Worm (Caenorhabditis elegans) whole organism, early embryonic: Measurements from ENCODE around the gene him-4.

Experiments
- F13C5.2 ChIP-seq: sonication (generic microtip); optimal IDR thresholded peaks from 2 replicates; lab custom pipeline; 2017; ENCODE audit warnings: mild to moderate bottlenecking, missing genetic modification characterization, inconsistent platforms, missing compliant biosample characterization
- aly-1 ChIP-seq: sonication (generic microtip); optimal IDR thresholded peaks from 2 replicates; lab custom pipeline; 2016; ENCODE audit warnings: missing genetic modification characterization, missing compliant biosample characterization
- ama-1 ChIP-seq: fragments of 150-350 bp; optimal IDR thresholded peaks from 2 replicates; lab custom pipeline; 2014
- ets-7 ChIP-seq: sonication (generic microtip); optimal IDR thresholded peaks from 2 replicates; lab custom pipeline; 2016; ENCODE audit warnings: missing genotype, missing genetic modification characterization, missing compliant biosample characterization
- flt-1 ChIP-seq: fragments of 200-800 bp; sonication (Bioruptor generic); IDR thresholded peaks from 2 replicates; pipeline ENCODE4 v1.3.6; 2022; ENCODE audit warnings: missing genetic modification characterization, missing compliant biosample characterization
- hmg-4 ChIP-seq: fragments of 200-800 bp; sonication (Bioruptor generic); optimal IDR thresholded peaks from 2 replicates; lab custom pipeline; 2018; ENCODE audit warnings: mild to moderate bottlenecking, missing genetic modification characterization, missing compliant biosample characterization
- hnd-1 ChIP-seq: sonication (generic microtip); optimal IDR thresholded peaks from 2 replicates; lab custom pipeline; 2016; ENCODE audit warnings: missing genetic modification characterization, missing compliant biosample characterization
- sea-1 ChIP-seq: fragments of 200-800 bp; sonication (Bioruptor generic); conservative IDR thresholded peaks from 2 replicates; pipeline ENCODE4 v1.3.6; 2022; ENCODE audit warnings: missing genetic modification characterization, missing compliant biosample characterization

- TF ChIP-seq hnd-1 (tag; lab: Kevin White, UChicago) (no peak), sea-1 (no peak), ets-7 (tag; lab: Kevin White, UChicago) (no peak), ama-1 (lab: Kevin White, UChicago) (no peak), hmg-4 (GFP tag; lab: Kevin White, UChicago) (no peak), flt-1 (GFP tag; lab: Robert Waterston, UW) (no peak), F13C5.2 (no peak), aly-1 (tag; lab: Kevin White, UChicago) (no peak)
These were observed 18.1 kb downstream of the him-4 start for ce11 chrX:9735479-9735878.
